Worm (Caenorhabditis elegans): ENCODE results near the gene F37C4.8.

F37C4.8 gene

DNA sequence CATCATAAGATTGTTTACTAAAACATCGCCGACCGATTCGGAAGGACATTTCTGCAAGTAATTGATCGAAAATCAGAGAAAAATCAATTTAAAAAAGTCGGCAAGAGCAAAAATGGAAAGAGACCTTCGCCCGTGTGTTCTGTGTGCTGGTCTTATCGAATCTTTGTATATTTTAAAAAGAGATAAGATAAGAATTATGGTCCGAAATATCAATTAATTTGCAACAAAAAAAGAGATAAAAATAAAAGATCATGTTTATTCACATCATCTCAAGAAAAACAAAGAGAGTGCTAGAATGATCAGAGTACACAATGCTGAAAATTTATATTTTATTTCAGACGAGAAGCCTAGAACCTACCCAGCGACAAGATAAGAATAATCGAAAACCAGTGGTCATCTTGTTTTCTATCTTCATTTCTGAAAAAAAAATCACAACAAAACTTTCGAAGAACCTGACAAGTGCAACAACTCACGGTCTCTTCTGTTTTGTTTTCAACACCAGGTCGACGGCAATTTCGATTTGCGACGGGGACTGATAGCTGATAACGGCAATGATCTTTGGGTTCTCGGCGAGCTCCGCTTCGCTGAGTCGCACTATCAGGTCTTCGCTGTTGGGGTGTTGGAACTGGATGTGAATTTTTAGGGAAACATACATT, 2.6 kb downstream of the F37C4.8 start, which contains the start of gene F37C4.6:
F37C4.6 (minus strand) TSS at position 51 of the 656 bp plus-strand sequence.
- no peak for TF ChIP-seq xbp-1 (tag; optimal IDR thresholded peaks at IDR 0.05)
- TF ChIP-seq elt-2 (tag; optimal IDR thresholded peaks at IDR 0.05) = peak; percentile 70
- TF ChIP-seq blmp-1 (tag; optimal IDR thresholded peaks at IDR 0.05) = no peak
- no peak for TF ChIP-seq sox-4 (tag; optimal IDR thresholded peaks at IDR 0.05)
- TF ChIP-seq ztf-11 (tag; optimal IDR thresholded peaks at IDR 0.05) = no peak
- TF ChIP-seq zag-1 (tag; optimal IDR thresholded peaks at IDR 0.05) = no peak
- TF ChIP-seq ces-1 (GFP tag; optimal IDR thresholded peaks at IDR 0.05) = no peak
- no peak for TF ChIP-seq unc-86 (tag; optimal IDR thresholded peaks at IDR 0.05)

ce11 chrIV:3876955-3877354, 4.1 kb downstream of the F37C4.8 start:
- TF ChIP-seq ceh-82 (tag; optimal IDR thresholded peaks at IDR 0.05) = no peak
- no peak for TF ChIP-seq sox-4 (tag; optimal IDR thresholded peaks at IDR 0.05)

DNA sequence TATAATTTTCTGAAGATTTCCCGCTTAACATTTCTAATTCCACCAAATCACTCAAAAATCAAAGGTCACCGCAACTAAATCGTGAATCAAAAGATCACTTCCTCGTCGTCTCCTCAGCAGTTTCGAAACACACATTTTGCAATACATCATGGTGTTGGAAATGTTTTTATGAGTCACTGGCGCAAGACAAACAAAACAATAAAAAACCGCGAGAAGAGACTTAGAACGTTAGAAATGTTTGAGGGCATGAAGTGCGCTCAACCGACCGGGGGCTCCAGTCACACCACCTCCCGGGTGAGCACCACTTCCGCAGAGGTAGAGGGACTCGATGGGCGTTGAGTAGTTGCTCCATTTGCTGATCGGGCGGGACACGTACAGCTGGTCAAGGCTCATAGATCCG, 5.8 kb downstream of the F37C4.8 start:
- peak; percentile 70 for TF ChIP-seq jun-1 (tag; optimal IDR thresholded peaks at IDR 0.05)
- peak in 1 of 2 experiments; percentile 39 for TF ChIP-seq mdl-1 (tag; optimal IDR thresholded peaks at IDR 0.05)
- peak in 1 of 2 experiments; percentile 38 for TF ChIP-seq lsy-2 (tag; optimal IDR thresholded peaks at IDR 0.05)
- peak; percentile 39 for TF ChIP-seq rnt-1 (tag; optimal IDR thresholded peaks at IDR 0.05)
- peak; percentile 14 for TF ChIP-seq blmp-1 (tag; optimal IDR thresholded peaks at IDR 0.05)
- TF ChIP-seq C16A3.4 (tag; optimal IDR thresholded peaks at IDR 0.05) = peak; percentile 29
- peak; percentile 76 for TF ChIP-seq nhr-85 (tag)
- TF ChIP-seq unc-98 (GFP tag; IDR thresholded peaks at IDR 0.05) = 0 out of 2 replicates have a peak, but pooled peaks have one; percentile 15
- no peak for TF ChIP-seq nhr-237 (tag; optimal IDR thresholded peaks at IDR 0.05)
- peak; percentile 30 to 33 for TF ChIP-seq efl-1 (optimal IDR thresholded peaks at IDR 0.05)
- TF ChIP-seq efl-1 (GFP tag; optimal IDR thresholded peaks at IDR 0.05 in 1 of 2) = peak; percentile 15 to 79
- peak; percentile 21 for TF ChIP-seq skn-1 (tag; optimal IDR thresholded peaks at IDR 0.05)
- TF ChIP-seq lin-35 (GFP tag; optimal IDR thresholded peaks at IDR 0.05) = peak; percentile 5 to 16
- TF ChIP-seq lin-14 (GFP tag; optimal IDR thresholded peaks at IDR 0.05) = peak; percentile 79
- TF ChIP-seq fos-1 (tag; optimal IDR thresholded peaks at IDR 0.05) = peak; percentile 74
- peak; percentile 9 for TF ChIP-seq mep-1 (tag; optimal IDR thresholded peaks at IDR 0.05)
- peak in 2 of 3 experiments; percentile 15 to 25 for TF ChIP-seq dpl-1 (GFP tag; optimal IDR thresholded peaks at IDR 0.05)
- TF ChIP-seq ceh-82 (tag; optimal IDR thresholded peaks at IDR 0.05) = peak in 2 of 3 experiments; percentile 15 to 42
- TF ChIP-seq fkh-8 (tag; optimal IDR thresholded peaks at IDR 0.05) = no peak
- TF ChIP-seq grh-1 (GFP tag; IDR thresholded peaks at IDR 0.05) = no peak
- TF ChIP-seq ces-1 (GFP tag; optimal IDR thresholded peaks at IDR 0.05) = no peak
- no peak for TF ChIP-seq ceh-88 (GFP tag; IDR thresholded peaks at IDR 0.05)
- no peak for TF ChIP-seq unc-130 (tag; optimal IDR thresholded peaks at IDR 0.05)
- 0 out of 2 replicates have a peak, but pooled peaks have one; percentile 26 for TF ChIP-seq mab-9 (GFP tag; IDR thresholded peaks at IDR 0.05)
- TF ChIP-seq dsc-1 (tag; optimal IDR thresholded peaks at IDR 0.05) = peak; percentile 41
- TF ChIP-seq elt-3 (tag; optimal IDR thresholded peaks at IDR 0.05) = peak in 5 of 6 experiments; percentile 9 to 57 (median 22)

DNA sequence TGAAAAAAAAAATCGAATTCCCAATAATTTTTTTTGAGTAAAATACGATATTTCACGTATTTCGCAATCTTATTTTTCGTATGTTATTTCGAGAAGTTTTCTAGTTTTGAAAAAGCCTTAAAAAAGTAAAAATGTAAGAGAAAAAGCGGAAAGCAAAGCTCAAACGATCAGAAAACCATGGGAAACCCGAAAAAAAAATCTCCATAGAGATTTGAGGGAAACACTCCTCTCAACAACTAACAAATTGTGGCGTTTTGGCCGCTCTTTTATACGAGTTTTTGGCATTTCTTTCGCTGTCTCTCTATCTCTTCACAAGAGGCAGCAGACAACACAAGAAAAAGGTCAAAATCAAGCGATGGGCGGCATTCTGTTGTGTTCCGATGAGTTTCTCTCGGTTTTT, 6.6 kb downstream of the F37C4.8 start:
- no peak for TF ChIP-seq sup-37 (GFP tag; optimal IDR thresholded peaks at IDR 0.05)
- TF ChIP-seq irx-1 (tag; optimal IDR thresholded peaks at IDR 0.05) = no peak
- peak; percentile 22 for TF ChIP-seq nhr-47 (tag; optimal IDR thresholded peaks at IDR 0.05)
- TF ChIP-seq C04F5.9 (tag; optimal IDR thresholded peaks at IDR 0.05) = no peak
- no peak for TF ChIP-seq nhr-12 (tag; optimal IDR thresholded peaks at IDR 0.05)
- TF ChIP-seq nhr-77 (tag; optimal IDR thresholded peaks at IDR 0.05) = no peak
- TF ChIP-seq ceh-63 (GFP tag; optimal IDR thresholded peaks at IDR 0.05) = no peak
- no peak for TF ChIP-seq egl-27 (tag; optimal IDR thresholded peaks at IDR 0.05)
- no peak for TF ChIP-seq aha-1 (tag; optimal IDR thresholded peaks at IDR 0.05)
- TF ChIP-seq sox-4 (tag; optimal IDR thresholded peaks at IDR 0.05) = no peak
- no peak for TF ChIP-seq pax-3 (tag; optimal IDR thresholded peaks at IDR 0.05)
- peak; percentile 60 for TF ChIP-seq fkh-8 (tag; optimal IDR thresholded peaks at IDR 0.05)
- TF ChIP-seq dsc-1 (tag; optimal IDR thresholded peaks at IDR 0.05) = no peak
- TF ChIP-seq nhr-237 (tag; optimal IDR thresholded peaks at IDR 0.05) = no peak
- TF ChIP-seq mdl-1 (tag; optimal IDR thresholded peaks at IDR 0.05) = no peak
- TF ChIP-seq nhr-20 (tag; optimal IDR thresholded peaks at IDR 0.05) = peak; percentile 41
- peak in 2 of 6 experiments; percentile 0 to 10 for TF ChIP-seq elt-3 (tag; optimal IDR thresholded peaks at IDR 0.05)
- TF ChIP-seq lir-3 (tag; optimal IDR thresholded peaks at IDR 0.05; ENCODE audit: poor library complexity) = no peak
- no peak for TF ChIP-seq lin-13 (GFP tag; optimal IDR thresholded peaks at IDR 0.05)
- TF ChIP-seq F16B12.6 (tag; optimal IDR thresholded peaks at IDR 0.05) = no peak
- TF ChIP-seq hpl-2 (GFP tag; optimal IDR thresholded peaks at IDR 0.05) = no peak

Measured in whole organism, L1 larva.